Fruit fly (Drosophila melanogaster) whole organism, prepupa: ENCODE measurements around the gene CG31548.

Source experiments
- Blimp-1 ChIP-seq: fragments of 200-800 bp; sonication (Bioruptor generic); optimal IDR thresholded peaks from 3 replicates; lab custom pipeline; 2017; ENCODE audit warnings: missing biosample characterization, missing genetic modification characterization, mild to moderate bottlenecking, moderate library complexity, missing genetic modification reagents
- CG10631 ChIP-seq: fragments of 200-800 bp; sonication (Bioruptor generic); optimal IDR thresholded peaks from 2 replicates; lab custom pipeline; 2016; ENCODE audit warnings: missing biosample characterization, missing genetic modification characterization
- CG11294 ChIP-seq: fragments of 200-800 bp; sonication (Bioruptor generic); IDR thresholded peaks from 2 replicates; pipeline ENCODE4 v1.3.6; 2022; ENCODE audit warnings: missing biosample characterization, missing genetic modification characterization
- CG11902 ChIP-seq: fragments of 200-800 bp; sonication (Bioruptor generic); optimal IDR thresholded peaks from 3 replicates; lab custom pipeline; 2016; ENCODE audit warnings: missing biosample characterization, missing genetic modification characterization
- CG15336 ChIP-seq: fragments of 200-800 bp; sonication (Bioruptor generic); IDR thresholded peaks from 2 replicates; pipeline ENCODE4 v1.3.6; 2022; ENCODE audit warnings: missing biosample characterization, missing genetic modification characterization
- CG1621 ChIP-seq: fragments of 200-800 bp; sonication (Bioruptor generic); optimal IDR thresholded peaks from 3 replicates; lab custom pipeline; 2018; ENCODE audit warnings: missing biosample characterization, mild to moderate bottlenecking, missing genetic modification characterization
- CG16779 ChIP-seq: fragments of 200-800 bp; sonication (Bioruptor generic); optimal IDR thresholded peaks from 3 replicates; lab custom pipeline; 2017; ENCODE audit warnings: missing biosample characterization, mild to moderate bottlenecking, missing genetic modification characterization
- CG3032 ChIP-seq: fragments of 200-800 bp; optimal IDR thresholded peaks from 2 replicates; lab custom pipeline; 2019; ENCODE audit warnings: missing biosample characterization, mild to moderate bottlenecking, missing genetic modification characterization, moderate library complexity
- CG32006 ChIP-seq: fragments of 200-800 bp; sonication (Bioruptor generic); optimal IDR thresholded peaks from 3 replicates; lab custom pipeline; 2017; ENCODE audit warnings: missing biosample characterization, mild to moderate bottlenecking, missing genetic modification characterization
- CG4318 ChIP-seq: fragments of 200-800 bp; sonication (Bioruptor generic); optimal IDR thresholded peaks from 3 replicates; lab custom pipeline; 2017; ENCODE audit warnings: missing biosample characterization, mild to moderate bottlenecking, missing genetic modification characterization
- CG6163 ChIP-seq: fragments of 200-800 bp; sonication (Bioruptor generic); IDR thresholded peaks from 3 replicates; pipeline ENCODE4 v1.3.6; 2022; ENCODE audit warnings: missing biosample characterization, missing genetic modification characterization
- CG6276 ChIP-seq: fragments of 200-800 bp; sonication (Bioruptor generic); optimal IDR thresholded peaks from 2 replicates; lab custom pipeline; 2017; ENCODE audit warnings: missing biosample characterization, mild to moderate bottlenecking, missing genetic modification characterization
- CG6854 ChIP-seq: fragments of 200-800 bp; sonication (Bioruptor generic); optimal IDR thresholded peaks from 2 replicates; lab custom pipeline; 2017; ENCODE audit warnings: missing biosample characterization, mild to moderate bottlenecking, missing genetic modification characterization
- CG7368 ChIP-seq: fragments of 200-800 bp; sonication (Bioruptor generic); optimal IDR thresholded peaks from 3 replicates; lab custom pipeline; 2016; ENCODE audit warnings: missing biosample characterization, missing genetic modification characterization
- CG8632 ChIP-seq: fragments of 200-800 bp; sonication (Bioruptor generic); optimal IDR thresholded peaks from 3 replicates; lab custom pipeline; 2016; ENCODE audit warnings: missing biosample characterization, missing genetic modification characterization
- CG9139 ChIP-seq: fragments of 200-800 bp; sonication (Bioruptor generic); optimal IDR thresholded peaks from 3 replicates; lab custom pipeline; 2017; ENCODE audit warnings: missing biosample characterization, mild to moderate bottlenecking, missing genetic modification characterization
- Eip75B ChIP-seq: fragments of 200-800 bp; sonication (Bioruptor generic); optimal IDR thresholded peaks from 3 replicates; lab custom pipeline; 2016; ENCODE audit warnings: missing biosample characterization, missing genetic modification characterization
- Eip78C ChIP-seq: fragments of 200-800 bp; sonication (Bioruptor generic); peaks from one replicate; lab custom pipeline; 2016; ENCODE audit warnings: missing biosample characterization, missing genetic modification characterization
- Eip93F ChIP-seq: fragments of 200-800 bp; sonication (Bioruptor generic); optimal IDR thresholded peaks from 2 replicates; lab custom pipeline; 2016; ENCODE audit warnings: missing biosample characterization, mild to moderate bottlenecking, missing genetic modification characterization
- Ets96B ChIP-seq: fragments of 200-800 bp; optimal IDR thresholded peaks from 2 replicates; lab custom pipeline; 2019; ENCODE audit warnings: missing biosample characterization, mild to moderate bottlenecking, missing genetic modification characterization, moderate library complexity
- Gug ChIP-seq: fragments of 200-800 bp; sonication (Bioruptor generic); IDR thresholded peaks from 2 replicates; pipeline ENCODE4 v1.3.6; 2022; ENCODE audit warnings: missing biosample characterization, missing genetic modification characterization
- Hr38 ChIP-seq: sonication (Bioruptor generic); optimal IDR thresholded peaks from 2 replicates; lab custom pipeline; 2016; ENCODE audit warnings: missing biosample characterization, missing genetic modification characterization
- Hr39 ChIP-seq: fragments of 200-800 bp; sonication (Bioruptor generic); optimal IDR thresholded peaks from 2 replicates; lab custom pipeline; 2016; ENCODE audit warnings: missing biosample characterization, missing genetic modification characterization
- Lpt ChIP-seq: fragments of 200-800 bp; sonication (Bioruptor generic); optimal IDR thresholded peaks from 3 replicates; lab custom pipeline; 2016; ENCODE audit warnings: missing biosample characterization, missing genetic modification characterization
- OdsH ChIP-seq: fragments of 200-800 bp; sonication (Bioruptor generic); optimal IDR thresholded peaks from 3 replicates; lab custom pipeline; 2016; ENCODE audit warnings: missing biosample characterization, missing genetic modification characterization
- Sox14 ChIP-seq: fragments of 200-800 bp; sonication (Bioruptor generic); optimal IDR thresholded peaks from 3 replicates; lab custom pipeline; 2016; ENCODE audit warnings: missing biosample characterization, missing genetic modification characterization
- acj6 ChIP-seq: fragments of 200-800 bp; sonication (Bioruptor generic); optimal IDR thresholded peaks from 3 replicates; lab custom pipeline; 2016; ENCODE audit warnings: missing biosample characterization, missing genetic modification characterization
- cyc ChIP-seq: fragments of 200-800 bp; sonication (Bioruptor generic); optimal IDR thresholded peaks from 3 replicates; lab custom pipeline; 2016; ENCODE audit warnings: missing biosample characterization, missing genetic modification characterization
- dac ChIP-seq: fragments of 200-800 bp; sonication (Bioruptor generic); optimal IDR thresholded peaks from 2 replicates; lab custom pipeline; 2017; ENCODE audit warnings: missing biosample characterization, mild to moderate bottlenecking, missing genetic modification characterization
- dsx ChIP-seq: fragments of 200-800 bp; optimal IDR thresholded peaks from 3 replicates; lab custom pipeline; 2019; ENCODE audit warnings: missing biosample characterization, mild to moderate bottlenecking, missing genetic modification characterization, moderate library complexity; ENCODE audit not compliant: poor library complexity, severe bottlenecking
- fd85E ChIP-seq: fragments of 200-800 bp; sonication (Bioruptor generic); optimal IDR thresholded peaks from 3 replicates; lab custom pipeline; 2016; ENCODE audit warnings: missing biosample characterization, missing genetic modification characterization
- lz ChIP-seq: fragments of 200-800 bp; sonication (Bioruptor generic); optimal IDR thresholded peaks from 3 replicates; lab custom pipeline; 2016; ENCODE audit warnings: missing biosample characterization, missing genetic modification characterization
- net ChIP-seq: fragments of 200-800 bp; sonication (Bioruptor generic); optimal IDR thresholded peaks from 3 replicates; lab custom pipeline; 2016; ENCODE audit warnings: missing biosample characterization, missing genetic modification characterization
- ss ChIP-seq, 2 experiments: fragments of 200-800 bp; sonication (Bioruptor generic); optimal IDR thresholded peaks; 2 replicates in 1 of 2; 3 replicates in 1 of 2; lab custom pipeline; 2017 to 2018; ENCODE audit warnings: mild to moderate bottlenecking in 2 of 2, missing biosample characterization in 2 of 2, missing genetic modification characterization in 2 of 2, moderate library complexity in 1 of 2
- svp ChIP-seq: fragments of 200-800 bp; sonication (Bioruptor generic); peaks from one replicate; lab custom pipeline; 2016; ENCODE audit warnings: missing biosample characterization, missing genetic modification characterization
- topi ChIP-seq: fragments of 200-800 bp; sonication (Bioruptor generic); optimal IDR thresholded peaks from 3 replicates; lab custom pipeline; 2016; ENCODE audit warnings: missing biosample characterization, missing genetic modification characterization
- vri ChIP-seq: fragments of 200-800 bp; sonication (Bioruptor generic); optimal IDR thresholded peaks from 3 replicates; lab custom pipeline; 2016; ENCODE audit warnings: missing biosample characterization, mild to moderate bottlenecking, missing genetic modification characterization

The CG31548 gene

DNA sequence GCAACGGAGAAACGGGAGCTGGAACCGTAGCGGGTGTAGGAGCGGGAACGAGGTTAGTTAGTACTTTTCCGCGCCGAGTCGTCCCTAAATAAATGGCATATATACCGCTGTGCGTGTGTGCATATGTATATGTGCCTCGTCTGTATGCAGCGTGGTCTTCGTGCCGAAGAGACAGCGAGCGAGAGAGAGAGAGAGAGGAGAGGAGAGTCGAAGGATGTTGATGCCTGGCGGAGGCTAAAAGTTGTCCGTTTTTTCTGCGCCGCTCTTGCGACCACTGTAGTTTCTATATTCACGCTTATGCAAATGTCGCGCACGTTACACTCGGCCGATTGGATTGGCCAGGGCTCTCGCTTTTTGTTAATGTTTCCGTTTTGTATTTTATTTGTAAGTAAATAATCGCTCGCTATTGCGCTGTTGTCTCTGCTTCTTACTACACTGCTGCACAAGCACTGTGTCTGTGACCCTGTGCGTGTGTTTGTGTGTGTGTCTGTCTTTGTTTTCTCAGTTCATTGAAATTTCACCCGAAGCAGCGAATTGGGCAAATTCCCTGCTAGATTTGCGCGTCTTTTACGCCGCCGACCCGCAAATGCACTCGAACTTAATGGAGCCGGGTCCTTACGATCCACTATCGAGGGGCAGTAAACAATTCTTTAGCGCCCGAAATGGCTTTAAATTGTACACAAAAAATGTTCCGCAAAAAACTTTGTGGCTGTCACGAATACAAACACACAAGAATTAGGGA is 24.1 kb downstream of the CG31548 start, which contains the start of gene Rga:
Gene Rga (minus strand): TSS at position 741 of the 742 bp plus-strand sequence.
- no peak for TF ChIP-seq CG6163
- TF ChIP-seq CG6854 = peak; percentile 22
- TF ChIP-seq Hr39 (GFP tag; lab: Kevin White, UChicago) = no peak
- TF ChIP-seq Lpt (GFP tag; lab: Kevin White, UChicago) = no peak
- no peak for TF ChIP-seq CG11902 (GFP tag; lab: Kevin White, UChicago)
- TF ChIP-seq ss (GFP tag; optimal IDR thresholded peaks at IDR 0.05; lab: Kevin White, UChicago) = peak; percentile 33 to 38
- TF ChIP-seq Eip93F (GFP tag; lab: Kevin White, UChicago) = no peak
- TF ChIP-seq CG9139 (GFP tag; lab: Kevin White, UChicago) = peak; percentile 54
- peak; percentile 31 for TF ChIP-seq vri
- no peak for TF ChIP-seq dsx (GFP tag; lab: Kevin White, UChicago)
- no peak for TF ChIP-seq Hr38 (GFP tag; lab: Kevin White, UChicago)
- peak; percentile 48 for TF ChIP-seq Eip78C
- no peak for TF ChIP-seq CG7368 (GFP tag; lab: Kevin White, UChicago)
- TF ChIP-seq Sox14 = peak; percentile 67
- peak; percentile 28 for TF ChIP-seq fd85E
- no peak for TF ChIP-seq cyc (GFP tag; lab: Kevin White, UChicago)
- TF ChIP-seq CG3032 (tag; lab: Kevin White, UChicago) = no peak
- peak; percentile 86 for TF ChIP-seq svp (GFP tag; lab: Kevin White, UChicago)
- TF ChIP-seq dac (GFP tag; lab: Kevin White, UChicago) = no peak

DNA sequence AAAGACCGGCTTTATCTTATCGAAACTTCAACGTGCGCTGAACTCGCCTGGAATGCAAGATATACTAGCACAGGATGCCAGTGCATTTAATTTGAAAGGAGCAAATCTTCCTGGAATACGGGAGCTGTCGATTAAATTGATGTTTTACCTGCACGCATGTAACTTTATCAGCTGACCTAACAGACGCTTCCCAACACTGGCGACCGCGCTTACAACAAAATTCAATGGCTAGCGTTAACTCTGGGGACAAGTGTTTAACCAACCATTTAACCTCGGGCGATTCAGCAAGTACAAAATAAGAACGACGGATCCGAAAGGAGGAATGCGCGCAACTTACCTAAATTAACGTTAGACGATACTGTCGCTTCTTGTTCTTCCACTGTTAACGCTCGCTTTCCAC is 24.9 kb downstream of the CG31548 start:
- TF ChIP-seq acj6 = no peak
- TF ChIP-seq topi = peak; percentile 6

DNA sequence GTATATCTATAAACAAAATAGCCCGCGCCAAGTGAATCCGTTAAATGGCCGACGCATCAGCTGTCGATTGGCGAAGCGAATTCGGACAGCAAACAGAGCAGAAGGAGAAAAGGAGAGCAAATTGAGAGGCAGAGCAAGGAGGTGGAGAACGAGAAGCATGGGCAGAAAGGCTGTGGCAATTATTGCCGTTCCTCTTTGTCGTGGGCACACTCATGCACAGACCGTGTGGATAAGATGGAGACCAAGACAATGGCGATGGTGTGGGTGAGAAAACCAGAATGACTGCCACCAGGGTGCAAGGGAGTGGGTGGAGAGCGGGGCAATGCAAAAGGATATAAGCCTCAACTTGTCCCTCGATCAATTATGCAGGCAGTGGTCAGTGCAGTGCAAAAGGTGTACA is 25.5 kb downstream of the CG31548 start:
- TF ChIP-seq Sox14 = peak; percentile 14
- peak; percentile 65 for TF ChIP-seq Eip78C
- peak; percentile 75 for TF ChIP-seq CG6163
- no peak for TF ChIP-seq CG7368 (GFP tag; lab: Kevin White, UChicago)
- peak; percentile 35 for TF ChIP-seq Eip75B (GFP tag; lab: Kevin White, UChicago)
- no peak for TF ChIP-seq CG4318 (GFP tag; lab: Kevin White, UChicago)

DNA sequence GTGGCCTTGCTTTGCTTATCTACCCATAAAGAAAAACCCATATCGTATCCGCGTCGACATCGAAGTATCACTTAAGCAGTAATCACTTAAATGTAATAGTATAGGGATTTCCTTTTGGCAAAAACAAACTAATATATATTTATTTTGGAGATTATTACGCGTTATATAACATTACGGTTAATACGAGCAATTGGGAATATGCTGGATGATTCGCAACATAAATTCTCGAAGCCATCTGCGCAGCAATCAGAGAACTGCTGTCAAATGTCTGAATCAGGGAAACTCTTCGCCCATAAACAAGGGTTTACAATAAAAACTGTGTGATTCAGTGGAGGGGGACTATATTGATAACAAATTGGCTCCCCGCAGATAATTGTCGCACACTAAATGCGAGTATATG is 26.0 kb downstream of the CG31548 start:
- TF ChIP-seq vri (peak; percentile 11), CG6163 (no peak), CG8632 (GFP tag; lab: Kevin White, UChicago) (no peak)

DNA sequence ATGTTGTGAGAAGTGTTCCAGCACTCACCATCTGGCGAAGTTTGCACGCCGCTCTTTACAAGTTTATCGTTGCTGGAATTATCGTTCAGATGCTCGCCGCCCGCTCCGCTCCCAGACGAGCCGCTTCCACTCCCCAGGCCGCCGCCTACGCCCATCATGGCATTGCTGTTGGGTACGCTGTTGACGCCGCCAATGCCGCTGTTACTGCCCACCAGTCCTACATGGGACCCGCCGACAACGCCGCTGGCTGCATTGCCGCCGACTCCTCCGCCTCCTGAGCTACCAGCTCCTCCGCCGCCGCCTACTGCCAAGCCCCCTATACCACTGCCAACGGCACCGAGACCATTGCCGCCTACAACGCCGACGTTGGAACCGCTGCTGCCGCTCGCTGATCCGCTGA is 28.2 kb downstream of the CG31548 start:
- TF ChIP-seq lz (GFP tag; lab: Kevin White, UChicago) (no peak), CG9139 (GFP tag; lab: Kevin White, UChicago) (no peak), CG10631 (GFP tag; lab: Kevin White, UChicago) (no peak), CG11294 (GFP tag; lab: Robert Waterston, UW) (no peak), CG7368 (GFP tag; lab: Kevin White, UChicago) (no peak), CG15336 (no peak), CG32006 (GFP tag; lab: Kevin White, UChicago) (no peak), CG11902 (GFP tag; lab: Kevin White, UChicago) (no peak), net (no peak), Blimp-1 (GFP tag; lab: Kevin White, UChicago) (no peak), OdsH (no peak), Gug (GFP tag; lab: Robert Waterston, UW) (no peak), CG6276 (GFP tag; lab: Kevin White, UChicago) (no peak), Ets96B (no peak), CG16779 (tag; lab: Kevin White, UChicago) (no peak), CG1621 (tag; lab: Kevin White, UChicago) (no peak), Eip78C (no peak)
- TF ChIP-seq, all 60 proteins: peak for 0
